Worm (Caenorhabditis elegans) whole organism, L3 larva: Measurements from ENCODE around the gene lgc-34.

Experiments
- R02D3.7 ChIP-seq: fragments of 150-350 bp; optimal IDR thresholded peaks from 2 replicates; lab custom pipeline; 2014; ENCODE audit warnings: missing biosample characterization, missing genetic modification characterization
- aly-2 ChIP-seq: fragments of 150-350 bp; optimal IDR thresholded peaks from 2 replicates; lab custom pipeline; 2014; ENCODE audit warnings: missing biosample characterization, missing genetic modification characterization
- ama-1 ChIP-seq: fragments of 150-350 bp; optimal IDR thresholded peaks from 2 replicates; lab custom pipeline; 2018
- ceh-16 ChIP-seq: sonication (generic microtip); optimal IDR thresholded peaks from 2 replicates; lab custom pipeline; 2017; ENCODE audit warnings: missing biosample characterization, missing genetic modification characterization
- ceh-28 ChIP-seq: fragments of 150-350 bp; optimal IDR thresholded peaks from 2 replicates; lab custom pipeline; 2014; ENCODE audit warnings: missing biosample characterization, missing genetic modification reagents, missing genetic modification characterization
- ceh-9 ChIP-seq: sonication (generic microtip); optimal IDR thresholded peaks from 2 replicates; lab custom pipeline; 2018; ENCODE audit warnings: missing biosample characterization, missing genetic modification characterization
- daf-12 ChIP-seq: fragments of 150-350 bp; optimal IDR thresholded peaks from 2 replicates; lab custom pipeline; 2014; ENCODE audit warnings: missing biosample characterization, missing genetic modification reagents, missing genetic modification characterization
- egl-27 ChIP-seq: sonication (generic microtip); optimal IDR thresholded peaks from 4 replicates; lab custom pipeline; 2017; ENCODE audit warnings: missing biosample characterization, missing genetic modification reagents, missing genetic modification characterization
- egl-5 ChIP-seq: fragments of 150-350 bp; optimal IDR thresholded peaks from 2 replicates; lab custom pipeline; 2017; ENCODE audit warnings: missing biosample characterization, missing genetic modification reagents, missing genetic modification characterization, inconsistent platforms
- elt-1 ChIP-seq: fragments of 150-350 bp; optimal IDR thresholded peaks from 2 replicates; lab custom pipeline; 2014; ENCODE audit warnings: missing biosample characterization, missing genetic modification characterization
- elt-3 ChIP-seq, 3 experiments: fragments of 150-350 bp in 1 of 3; sonication (generic microtip) in 2 of 3; optimal IDR thresholded peaks; 2 replicates in 2 of 3; 4 replicates in 1 of 3; lab custom pipeline; 2014 to 2017; ENCODE audit warnings: missing biosample characterization in 3 of 3, missing genetic modification characterization in 3 of 3
- eor-1 ChIP-seq, 2 experiments: fragments of 150-350 bp; optimal IDR thresholded peaks; 2 replicates each; lab custom pipeline; 2014 to 2018; ENCODE audit warnings: missing biosample characterization in 2 of 2, missing genetic modification characterization in 2 of 2
- hmg-11 ChIP-seq: sonication (generic microtip); optimal IDR thresholded peaks from 2 replicates; lab custom pipeline; 2016; ENCODE audit warnings: missing genetic modification characterization, missing compliant biosample characterization
- jun-1 ChIP-seq: fragments of 150-350 bp; optimal IDR thresholded peaks from 2 replicates; lab custom pipeline; 2014; ENCODE audit warnings: missing biosample characterization, missing genetic modification reagents, missing genetic modification characterization
- lin-39 ChIP-seq: fragments of 150-350 bp; optimal IDR thresholded peaks from 2 replicates; lab custom pipeline; 2018; ENCODE audit warnings: missing biosample characterization, missing genetic modification reagents, missing genetic modification characterization
- lsy-12 ChIP-seq: sonication (generic microtip); optimal IDR thresholded peaks from 2 replicates; lab custom pipeline; 2016; ENCODE audit warnings: mild to moderate bottlenecking, missing genetic modification characterization, missing compliant biosample characterization
- mdl-1 ChIP-seq: fragments of 150-350 bp; optimal IDR thresholded peaks from 2 replicates; lab custom pipeline; 2014; ENCODE audit warnings: missing biosample characterization, missing genetic modification characterization
- mml-1 ChIP-seq: fragments of 150-350 bp; sonication (generic microtip); optimal IDR thresholded peaks from 3 replicates; lab custom pipeline; 2014; ENCODE audit warnings: missing biosample characterization, missing genetic modification characterization
- nfya-1 ChIP-seq: sonication (generic microtip); optimal IDR thresholded peaks from 2 replicates; lab custom pipeline; 2017; ENCODE audit warnings: missing genetic modification characterization, mild to moderate bottlenecking, missing compliant biosample characterization, antibody characterized with exemption, moderate library complexity; ENCODE audit not compliant: insufficient read depth
- nhr-11 ChIP-seq: fragments of 150-350 bp; optimal IDR thresholded peaks from 2 replicates; lab custom pipeline; 2014; ENCODE audit warnings: missing biosample characterization, missing genetic modification characterization
- nhr-23 ChIP-seq: fragments of 150-350 bp; optimal IDR thresholded peaks from 2 replicates; lab custom pipeline; 2014; ENCODE audit warnings: missing biosample characterization, missing genetic modification reagents, missing genetic modification characterization
- nhr-237 ChIP-seq: fragments of 150-350 bp; optimal IDR thresholded peaks from 2 replicates; lab custom pipeline; 2014; ENCODE audit warnings: missing biosample characterization, missing genetic modification characterization
- nhr-43 ChIP-seq: sonication (generic microtip); optimal IDR thresholded peaks from 2 replicates; lab custom pipeline; 2016; ENCODE audit warnings: mild to moderate bottlenecking, missing genetic modification characterization, missing compliant biosample characterization; ENCODE audit not compliant: poor library complexity, severe bottlenecking
- nhr-67 ChIP-seq: fragments of 150-350 bp; optimal IDR thresholded peaks from 2 replicates; lab custom pipeline; 2014; ENCODE audit warnings: missing biosample characterization, missing genetic modification characterization
- pha-4 ChIP-seq: fragments of 150-350 bp; optimal IDR thresholded peaks from 2 replicates; lab custom pipeline; 2014; ENCODE audit warnings: missing biosample characterization, missing genetic modification reagents, missing genetic modification characterization
- pqm-1 ChIP-seq: fragments of 150-350 bp; optimal IDR thresholded peaks from 2 replicates; lab custom pipeline; 2017; ENCODE audit warnings: missing biosample characterization, missing genetic modification characterization, inconsistent platforms
- sea-2 ChIP-seq: fragments of 150-350 bp; sonication (generic microtip); optimal IDR thresholded peaks from 4 replicates; lab custom pipeline; 2014; ENCODE audit warnings: missing biosample characterization, missing genetic modification reagents, missing genetic modification characterization
- skn-1 ChIP-seq: fragments of 150-350 bp; optimal IDR thresholded peaks from 2 replicates; lab custom pipeline; 2014; ENCODE audit warnings: missing biosample characterization, missing genetic modification characterization
- unc-62 ChIP-seq: fragments of 150-350 bp; sonication (generic microtip); optimal IDR thresholded peaks from 4 replicates; lab custom pipeline; 2014; ENCODE audit warnings: missing biosample characterization, missing genetic modification reagents, missing genetic modification characterization
- zag-1 ChIP-seq: fragments of 150-350 bp; optimal IDR thresholded peaks from 2 replicates; lab custom pipeline; 2014; ENCODE audit warnings: missing biosample characterization, missing genetic modification characterization
- ztf-11 ChIP-seq: fragments of 150-350 bp; optimal IDR thresholded peaks from 2 replicates; lab custom pipeline; 2014; ENCODE audit warnings: missing biosample characterization, missing genetic modification characterization
- ztf-4 ChIP-seq: fragments of 150-350 bp; optimal IDR thresholded peaks from 2 replicates; lab custom pipeline; 2014; ENCODE audit warnings: missing biosample characterization, missing genetic modification characterization

The lgc-34 gene

DNA sequence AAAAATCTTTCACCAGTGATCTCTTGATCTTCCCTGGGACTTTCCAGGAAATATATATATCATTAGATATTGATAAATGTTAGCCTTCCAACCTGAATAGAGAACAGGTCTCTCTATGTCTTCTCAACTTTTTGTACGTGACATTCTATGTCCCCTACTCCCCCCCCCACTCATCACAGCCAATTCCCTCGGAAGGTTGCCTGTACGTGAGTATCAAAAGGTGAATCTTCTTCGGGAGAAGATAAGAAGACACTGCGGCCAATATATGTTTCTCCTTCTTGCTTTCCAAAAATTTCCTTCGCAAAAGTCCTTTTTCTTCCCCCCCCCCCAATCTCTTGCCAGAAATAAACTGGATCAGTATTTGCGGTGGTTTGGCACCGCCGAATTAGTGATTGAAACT is 16.0 kb downstream of the lgc-34 start:
- peak; percentile 6 for TF ChIP-seq nfya-1 (tag; lab: Kevin White, UChicago)
- peak; percentile 60 for TF ChIP-seq nhr-23 (tag; lab: Kevin White, UChicago)
- peak in 1 of 3 experiments; percentile 8 for TF ChIP-seq elt-3 (tag; optimal IDR thresholded peaks at IDR 0.05; lab: Kevin White, UChicago)
- TF ChIP-seq nhr-43 (tag; lab: Kevin White, UChicago): peak; percentile 58
- peak; percentile 5 for TF ChIP-seq unc-62
- no peak for TF ChIP-seq ceh-28 (tag; lab: Kevin White, UChicago)
- no peak for TF ChIP-seq nhr-67 (tag; lab: Kevin White, UChicago)
- peak; percentile 9 for TF ChIP-seq ama-1 (lab: Kevin White, UChicago)

DNA sequence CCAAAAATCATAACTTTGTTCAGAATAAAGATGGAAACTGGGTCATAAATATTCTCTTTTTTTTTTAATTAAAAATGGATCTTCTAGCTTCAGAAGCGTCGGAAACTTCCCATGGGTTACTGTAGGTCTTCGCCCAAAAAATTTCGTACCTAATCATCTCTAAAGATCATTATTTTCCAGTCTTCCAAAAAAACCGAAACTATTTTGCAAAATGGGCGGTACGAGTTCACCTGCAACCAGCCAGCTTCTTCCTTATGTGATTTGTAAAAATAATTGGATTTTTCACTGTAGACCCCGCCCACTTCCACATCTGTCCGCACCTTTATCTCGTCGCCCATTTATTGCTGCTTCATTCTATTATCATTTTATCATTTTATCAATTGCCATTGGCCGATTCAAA is 20.0 kb downstream of the lgc-34 start, which contains the start of gene mlt-10:
mlt-10 (plus strand) TSS at position 301 of the 400 bp plus-strand sequence.
- TF ChIP-seq ama-1 (lab: Kevin White, UChicago) (no peak), mml-1 (tag; lab: Kevin White, UChicago) (no peak), eor-1 (tag; optimal IDR thresholded peaks at IDR 0.05; lab: Kevin White, UChicago) (no peak), jun-1 (tag; lab: Kevin White, UChicago) (no peak), elt-3 (tag; optimal IDR thresholded peaks at IDR 0.05; lab: Kevin White, UChicago) (no peak), nhr-23 (tag; lab: Kevin White, UChicago) (no peak), hmg-11 (tag; lab: Kevin White, UChicago) (no peak), nhr-237 (tag; lab: Kevin White, UChicago) (no peak), skn-1 (no peak)
- TF ChIP-seq, all 47 proteins: peak for 0

DNA sequence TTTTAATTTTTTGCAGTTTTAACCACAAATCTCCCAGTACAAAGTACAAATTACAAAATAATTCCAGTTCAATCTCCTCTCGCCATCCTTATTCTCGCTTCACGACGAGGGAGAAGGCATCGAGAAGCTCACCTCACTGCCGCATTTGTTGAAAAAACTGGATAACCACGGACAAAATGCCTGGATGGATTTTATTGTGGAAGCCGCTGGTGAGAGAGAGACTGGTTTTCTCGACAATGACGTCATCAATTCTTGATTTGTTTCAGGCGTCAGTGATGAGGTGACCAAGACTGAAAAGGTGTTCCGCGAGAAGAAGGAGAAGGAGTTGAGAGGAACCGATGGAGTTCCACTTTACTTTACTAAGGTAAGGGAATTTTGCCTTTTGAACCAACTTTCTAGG is 23.1 kb downstream of the lgc-34 start:
- TF ChIP-seq mdl-1 (tag; lab: Kevin White, UChicago) (no peak), ceh-9 (tag; lab: Kevin White, UChicago) (no peak), elt-1 (no peak), zag-1 (tag; lab: Kevin White, UChicago) (no peak), nhr-43 (tag; lab: Kevin White, UChicago) (peak; percentile 74), nhr-237 (tag; lab: Kevin White, UChicago) (no peak)

DNA sequence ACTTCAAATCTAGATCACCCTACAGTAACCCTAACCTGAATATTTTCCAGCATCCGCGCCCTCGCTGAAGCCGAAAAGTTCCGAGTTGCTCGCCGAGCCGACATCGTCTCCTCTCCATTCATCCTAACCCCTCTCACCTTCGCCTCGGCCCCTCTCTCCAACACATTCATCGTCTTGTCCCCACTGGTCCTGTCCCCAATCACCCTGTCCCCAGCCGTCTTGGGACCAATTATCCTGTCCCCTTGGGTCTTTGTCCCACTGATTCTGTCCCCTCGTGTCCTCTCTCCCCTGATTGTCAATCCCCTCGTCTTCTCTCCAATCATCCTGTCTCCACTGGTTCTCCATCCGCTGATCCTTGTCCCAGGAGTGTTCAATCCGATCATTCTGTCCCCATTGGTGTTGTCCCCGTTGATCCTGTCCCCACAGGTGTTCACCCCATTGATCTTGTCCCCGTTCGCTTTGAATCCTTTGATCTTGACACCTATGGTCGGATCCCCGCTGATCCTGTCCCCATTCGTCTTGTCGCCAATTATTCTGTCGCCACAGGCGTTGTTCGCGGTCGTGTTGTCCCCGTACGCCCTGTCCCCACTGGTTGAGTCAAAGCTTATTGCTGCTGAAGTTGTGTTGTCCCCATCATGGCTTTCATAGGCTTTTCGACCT is 25.0 kb downstream of the lgc-34 start, which contains the start of gene lips-7:
lips-7 (plus strand) TSS at position 610 of the 660 bp plus-strand sequence.
- TF ChIP-seq egl-27 (tag; lab: Kevin White, UChicago) (no peak), egl-5 (tag; lab: Kevin White, UChicago) (no peak), lin-39 (tag; lab: Kevin White, UChicago) (no peak), lsy-12 (tag; lab: Kevin White, UChicago) (peak; percentile 40), R02D3.7 (tag; lab: Kevin White, UChicago) (no peak), zag-1 (tag; lab: Kevin White, UChicago) (no peak), daf-12 (tag; lab: Kevin White, UChicago) (no peak)
- TF ChIP-seq, all 47 proteins: peak for 1

DNA sequence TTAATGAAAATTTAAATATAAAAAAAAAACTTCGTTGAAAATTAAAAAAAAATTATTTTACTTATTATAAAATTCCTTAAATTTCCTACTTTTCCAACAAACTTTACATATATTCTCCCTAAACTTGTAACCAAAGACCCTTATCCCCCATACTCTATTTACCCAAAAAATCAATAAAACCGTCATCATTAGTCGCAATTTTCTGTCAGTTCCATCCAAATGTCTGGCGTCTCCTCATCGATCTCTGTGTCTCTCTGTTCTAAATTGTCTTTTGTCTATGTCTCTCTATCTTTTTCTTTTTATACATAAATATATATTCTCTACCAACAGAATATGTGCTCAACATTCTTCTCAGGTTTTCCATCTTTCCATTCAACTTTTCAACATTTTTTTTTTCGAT is 29.0 kb downstream of the lgc-34 start:
- peak; percentile 67 for TF ChIP-seq ceh-28 (tag; lab: Kevin White, UChicago)
- TF ChIP-seq hmg-11 (tag; lab: Kevin White, UChicago): peak; percentile 30
- no peak for TF ChIP-seq elt-1
- peak; percentile 44 for TF ChIP-seq pha-4 (tag; lab: Kevin White, UChicago)
- TF ChIP-seq nhr-11 (tag; lab: Kevin White, UChicago): no peak

DNA sequence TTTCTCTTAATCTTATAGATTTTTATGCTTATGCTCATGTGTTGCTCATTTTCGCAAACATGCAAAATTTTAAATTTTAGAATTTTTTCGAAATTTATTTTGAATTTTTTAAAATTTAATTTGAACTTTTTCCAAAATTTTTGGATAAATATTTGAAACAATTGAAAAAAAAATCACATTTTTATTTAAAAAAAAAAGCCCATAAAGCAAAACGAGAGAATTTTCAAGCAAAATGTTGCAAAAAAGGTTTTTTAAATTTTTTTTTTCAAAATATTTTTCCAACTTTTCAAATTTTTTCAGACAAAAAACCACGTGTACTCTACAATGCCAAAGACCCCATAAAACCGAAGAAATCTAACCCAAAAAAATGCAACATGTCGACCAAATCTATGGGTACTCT is 29.8 kb downstream of the lgc-34 start, which contains the start of the genes C09E8.1 and C09E8.6:
C09E8.1 (plus strand) TSS at position 301 of the 400 bp plus-strand sequence.
C09E8.6 (plus strand) TSS at position 313 of the 400 bp plus-strand sequence.
- TF ChIP-seq unc-62 (no peak), nhr-237 (tag; lab: Kevin White, UChicago) (no peak), daf-12 (tag; lab: Kevin White, UChicago) (no peak), elt-3 (tag; optimal IDR thresholded peaks at IDR 0.05; lab: Kevin White, UChicago) (no peak), mml-1 (tag; lab: Kevin White, UChicago) (no peak), pqm-1 (tag; lab: Kevin White, UChicago) (no peak), egl-5 (tag; lab: Kevin White, UChicago) (no peak), nhr-43 (tag; lab: Kevin White, UChicago) (no peak), pha-4 (tag; lab: Kevin White, UChicago) (no peak), eor-1 (tag; optimal IDR thresholded peaks at IDR 0.05; lab: Kevin White, UChicago) (no peak), ceh-16 (tag; lab: Kevin White, UChicago) (no peak), ztf-11 (tag; lab: Kevin White, UChicago) (no peak), ztf-4 (tag; lab: Kevin White, UChicago) (no peak), lsy-12 (tag; lab: Kevin White, UChicago) (no peak), elt-1 (no peak), aly-2 (no peak), sea-2 (GFP tag; lab: Kevin White, UChicago) (no peak)
- TF ChIP-seq, all 47 proteins: peak for 0
